Fruit fly (Drosophila melanogaster): ENCODE measurements around the gene ppk10.
A peak's percentile ranks its signal among the peaks of the same experiment; 100 is the strongest.

Gene ppk10

DNA sequence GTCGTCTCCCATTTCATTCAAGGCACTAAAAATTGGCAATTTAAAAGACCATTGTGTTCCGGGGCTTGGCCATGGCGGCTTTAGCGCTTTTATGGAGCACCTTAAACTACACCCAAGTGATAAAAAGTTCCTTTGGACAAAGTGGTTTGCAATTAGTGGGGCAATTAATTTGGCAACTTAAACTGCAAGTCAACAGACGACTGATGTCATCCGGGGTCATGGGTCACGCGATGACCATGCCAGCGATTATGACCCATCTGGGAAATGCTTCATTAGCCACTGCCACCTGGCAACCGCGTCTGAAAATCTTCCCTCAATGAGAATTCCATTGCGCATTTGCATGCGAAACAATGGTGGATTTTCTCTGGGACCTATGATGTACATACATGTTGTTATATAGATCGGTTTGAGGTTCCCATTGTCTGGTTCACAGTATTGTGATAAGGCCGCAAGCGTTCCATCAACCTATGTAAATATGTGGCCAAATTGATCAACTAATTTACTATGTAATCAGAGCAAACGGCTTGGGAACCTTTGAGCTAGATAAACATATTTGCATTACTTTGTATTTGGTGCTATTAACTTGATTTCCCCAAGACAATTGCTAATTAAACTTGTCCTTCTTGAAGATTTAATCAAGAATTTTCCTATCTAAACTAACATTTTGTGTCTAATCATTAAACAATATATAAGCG is 45.1 kb upstream of the ppk10 start (continued):
- TF ChIP-seq dati (GFP tag; IDR thresholded peaks at IDR 0.05) (no peak), wor (GFP tag; IDR thresholded peaks at IDR 0.05) (no peak), Abd-B (GFP tag; optimal IDR thresholded peaks at IDR 0.05) (no peak), CG17385 (GFP tag; optimal IDR thresholded peaks at IDR 0.05) (no peak), CG9727 (GFP tag; optimal IDR thresholded peaks at IDR 0.05) (peak; percentile 23), Hr51 (GFP tag; optimal IDR thresholded peaks at IDR 0.05) (no peak), CG18262 (tag; optimal IDR thresholded peaks at IDR 0.05) (no peak), Dref (GFP tag; IDR thresholded peaks at IDR 0.05) (no peak), fd96Cb (tag; optimal IDR thresholded peaks at IDR 0.05) (no peak), D (optimal IDR thresholded peaks at IDR 0.05) (no peak), D (GFP tag; optimal IDR thresholded peaks at IDR 0.05) (no peak), CG18764 (GFP tag; optimal IDR thresholded peaks at IDR 0.05) (no peak), CG9215 (GFP tag; IDR thresholded peaks at IDR 0.05) (no peak), CG11456 (GFP tag; IDR thresholded peaks at IDR 0.05) (no peak), CG8388 (GFP tag; optimal IDR thresholded peaks at IDR 0.05) (no peak), CG1603 (tag; optimal IDR thresholded peaks at IDR 0.05) (peak; percentile 63), CG2875 (GFP tag; optimal IDR thresholded peaks at IDR 0.05) (peak; percentile 48), sens (GFP tag) (peak; percentile 81), grn (GFP tag; optimal IDR thresholded peaks at IDR 0.05) (no peak), CG31224 (GFP tag; IDR thresholded peaks at IDR 0.05) (no peak), Camta (GFP tag; optimal IDR thresholded peaks at IDR 0.05) (no peak), PHDP (tag; optimal IDR thresholded peaks at IDR 0.05) (peak; percentile 57), CG1602 (GFP tag; optimal IDR thresholded peaks at IDR 0.05) (peak; percentile 25), CG7556 (GFP tag; optimal IDR thresholded peaks at IDR 0.05) (no peak), Antp (GFP tag; optimal IDR thresholded peaks at IDR 0.05) (no peak), bab2 (GFP tag; optimal IDR thresholded peaks at IDR 0.05) (peak; percentile 52), CG2129 (GFP tag; IDR thresholded peaks at IDR 0.05; ENCODE audit: partially characterized antibody) (no peak), CG9437 (GFP tag; optimal IDR thresholded peaks at IDR 0.05) (no peak), Ets65A (GFP tag) (peak; percentile 91), CG12155 (GFP tag; optimal IDR thresholded peaks at IDR 0.05) (no peak), knrl (GFP tag; IDR thresholded peaks at IDR 0.05; ENCODE audit: partially characterized antibody) (no peak), gcm (GFP tag; optimal IDR thresholded peaks at IDR 0.05) (no peak), CG15696 (tag; optimal IDR thresholded peaks at IDR 0.05) (peak; percentile 7), bowl (GFP tag; IDR thresholded peaks at IDR 0.05) (no peak), MESR4 (GFP tag; optimal IDR thresholded peaks at IDR 0.05) (no peak), fu2 (GFP tag; optimal IDR thresholded peaks at IDR 0.05) (no peak), MTF-1 (GFP tag; optimal IDR thresholded peaks at IDR 0.05; ENCODE audit: borderline replicate concordance) (no peak), CG16813 (GFP tag; IDR thresholded peaks at IDR 0.05; ENCODE audit: partially characterized antibody) (no peak), CG32772 (GFP tag; IDR thresholded peaks at IDR 0.05) (no peak), CG6813 (GFP tag; optimal IDR thresholded peaks at IDR 0.05) (peak; percentile 52), CG31441 (GFP tag; IDR thresholded peaks at IDR 0.05) (no peak), Med (GFP tag) (peak; percentile 56), CG12071 (GFP tag; optimal IDR thresholded peaks at IDR 0.05) (peak; percentile 12), HLH4C (GFP tag; IDR thresholded peaks at IDR 0.05; ENCODE audit: partially characterized antibody) (no peak), CG11695 (GFP tag; IDR thresholded peaks at IDR 0.05) (no peak), hkb (optimal IDR thresholded peaks at IDR 0.05) (no peak), hkb (GFP tag; IDR thresholded peaks at IDR 0.05) (no peak), sug (tag; optimal IDR thresholded peaks at IDR 0.05) (no peak), row (GFP tag; IDR thresholded peaks at IDR 0.05) (no peak), CTCF (GFP tag; optimal IDR thresholded peaks at IDR 0.05) (no peak), CG1792 (GFP tag; optimal IDR thresholded peaks at IDR 0.05) (peak; percentile 14), CG34422 (GFP tag; IDR thresholded peaks at IDR 0.05) (no peak)

Measured in whole organism, embryonic.